Worm (Caenorhabditis elegans) whole organism, L4 larva: ENCODE data around the gene rbx-1.

ENCODE experiments used
- aly-2 ChIP-seq: sonication (generic microtip); optimal IDR thresholded peaks from 2 replicates; lab custom pipeline; 2018; ENCODE audit warnings: missing biosample characterization, missing genetic modification characterization
- ceh-32 ChIP-seq: sonication (generic microtip); optimal IDR thresholded peaks from 2 replicates; lab custom pipeline; 2016; ENCODE audit warnings: mild to moderate bottlenecking, missing genetic modification characterization, missing compliant biosample characterization; ENCODE audit not compliant: poor library complexity
- ceh-62 ChIP-seq: sonication (generic microtip); optimal IDR thresholded peaks from 2 replicates; lab custom pipeline; 2017; ENCODE audit warnings: missing biosample characterization, missing genetic modification characterization
- daf-19 ChIP-seq: fragments of 200-800 bp; sonication (Bioruptor generic); conservative IDR thresholded peaks from 2 replicates; pipeline ENCODE4 v1.3.6; 2022; ENCODE audit warnings: missing genetic modification characterization, missing compliant biosample characterization
- dpl-1 ChIP-seq: fragments of 150-350 bp; optimal IDR thresholded peaks from 2 replicates; lab custom pipeline; 2014; ENCODE audit warnings: missing biosample characterization, missing genetic modification reagents, missing genetic modification characterization
- skn-1 ChIP-seq: fragments of 150-350 bp; optimal IDR thresholded peaks from 2 replicates; lab custom pipeline; 2014; ENCODE audit warnings: missing biosample characterization, missing genetic modification characterization
- snpc-4 ChIP-seq: fragments of 150-350 bp; optimal IDR thresholded peaks from 2 replicates; lab custom pipeline; 2014; ENCODE audit warnings: missing biosample characterization, missing genetic modification characterization

ce11 chrV:9666394-9666793 lies 23.9 kb downstream of the rbx-1 start, which contains the start of gene ZK287.1:
- TF ChIP-seq daf-19 (GFP tag; lab: Robert Waterston, UW) (no peak), ceh-62 (tag; lab: Kevin White, UChicago) (no peak), skn-1 (tag; lab: Kevin White, UChicago) (no peak), ceh-32 (no peak), snpc-4 (tag; lab: Kevin White, UChicago) (no peak), dpl-1 (GFP tag; lab: Kevin White, UChicago) (no peak), aly-2 (tag; lab: Kevin White, UChicago) (no peak)
